Worm (Caenorhabditis elegans) whole organism, L2 larva: ENCODE measurements around the gene rps-24.

Experiments used
- C34F6.9 ChIP-seq: fragments of 150-350 bp; optimal IDR thresholded peaks from 2 replicates; lab custom pipeline; 2014; ENCODE audit warnings: missing biosample characterization, missing genetic modification characterization
- F13H6.1 ChIP-seq: sonication (generic microtip); optimal IDR thresholded peaks from 2 replicates; lab custom pipeline; 2016; ENCODE audit warnings: missing genetic modification characterization, missing compliant biosample characterization
- R02D3.7 ChIP-seq: fragments of 150-350 bp; optimal IDR thresholded peaks from 2 replicates; lab custom pipeline; 2014; ENCODE audit warnings: missing biosample characterization, missing genetic modification characterization
- ZK546.5 ChIP-seq: sonication (generic microtip); optimal IDR thresholded peaks from 2 replicates; lab custom pipeline; 2017; ENCODE audit warnings: missing biosample characterization, missing genetic modification characterization
- alr-1 ChIP-seq: fragments of 150-350 bp; optimal IDR thresholded peaks from 2 replicates; lab custom pipeline; 2014; ENCODE audit warnings: missing biosample characterization, missing genetic modification characterization
- aly-2 ChIP-seq: fragments of 150-350 bp; optimal IDR thresholded peaks from 2 replicates; lab custom pipeline; 2014; ENCODE audit warnings: missing biosample characterization, missing genetic modification characterization
- blmp-1 ChIP-seq: sonication (generic microtip); optimal IDR thresholded peaks from 2 replicates; lab custom pipeline; 2017; ENCODE audit warnings: missing genetic modification characterization, mild to moderate bottlenecking, missing compliant biosample characterization, antibody characterized with exemption, moderate library complexity; ENCODE audit not compliant: insufficient read depth
- ceh-16 ChIP-seq: fragments of 150-350 bp; optimal IDR thresholded peaks from 2 replicates; lab custom pipeline; 2014; ENCODE audit warnings: missing biosample characterization, missing genetic modification characterization
- ceh-82 ChIP-seq: fragments of 150-350 bp; optimal IDR thresholded peaks from 2 replicates; lab custom pipeline; 2014; ENCODE audit warnings: missing biosample characterization, missing genetic modification characterization
- crh-2 ChIP-seq: sonication (generic microtip); optimal IDR thresholded peaks from 2 replicates; lab custom pipeline; 2017; ENCODE audit warnings: missing biosample characterization, missing genetic modification characterization
- dmd-4 ChIP-seq: sonication (generic microtip); optimal IDR thresholded peaks from 2 replicates; lab custom pipeline; 2017; ENCODE audit warnings: missing biosample characterization, missing genetic modification characterization
- egl-27 ChIP-seq: sonication (generic microtip); optimal IDR thresholded peaks from 3 replicates; lab custom pipeline; 2017; ENCODE audit warnings: missing biosample characterization, missing genetic modification reagents, missing genetic modification characterization
- elt-1 ChIP-seq: fragments of 150-350 bp; optimal IDR thresholded peaks from 2 replicates; lab custom pipeline; 2014; ENCODE audit warnings: missing biosample characterization, missing genetic modification characterization
- fos-1 ChIP-seq: fragments of 150-350 bp; optimal IDR thresholded peaks from 2 replicates; lab custom pipeline; 2014; ENCODE audit warnings: missing biosample characterization, missing genetic modification characterization
- lin-13 ChIP-seq: fragments of 150-350 bp; optimal IDR thresholded peaks from 2 replicates; lab custom pipeline; 2014; ENCODE audit warnings: missing biosample characterization, missing genetic modification reagents, missing genetic modification characterization
- lin-39 ChIP-seq: fragments of 150-350 bp; optimal IDR thresholded peaks from 2 replicates; lab custom pipeline; 2014; ENCODE audit warnings: missing biosample characterization, missing genetic modification reagents, missing genetic modification characterization
- lsy-2 ChIP-seq, 2 experiments: fragments of 150-350 bp in 1 of 2; sonication (generic microtip) in 1 of 2; optimal IDR thresholded peaks; 2 replicates each; lab custom pipeline; 2014 to 2017; ENCODE audit warnings: missing biosample characterization in 2 of 2, missing genetic modification characterization in 2 of 2
- mab-5 ChIP-seq: fragments of 150-350 bp; optimal IDR thresholded peaks from 2 replicates; lab custom pipeline; 2014; ENCODE audit warnings: missing biosample characterization, missing genetic modification characterization
- mdl-1 ChIP-seq, 2 experiments: fragments of 150-350 bp in 1 of 2; sonication (generic microtip) in 1 of 2; optimal IDR thresholded peaks; 2 replicates each; lab custom pipeline; 2017; ENCODE audit warnings: missing biosample characterization in 2 of 2, missing genetic modification characterization in 2 of 2
- nhr-10 ChIP-seq: sonication (generic microtip); optimal IDR thresholded peaks from 2 replicates; lab custom pipeline; 2017; ENCODE audit warnings: missing biosample characterization, missing genetic modification characterization
- nhr-11 ChIP-seq: fragments of 150-350 bp; optimal IDR thresholded peaks from 2 replicates; lab custom pipeline; 2014; ENCODE audit warnings: missing biosample characterization, missing genetic modification characterization
- nhr-12 ChIP-seq: fragments of 150-350 bp; optimal IDR thresholded peaks from 2 replicates; lab custom pipeline; 2014; ENCODE audit warnings: missing biosample characterization, missing genetic modification characterization
- nhr-129 ChIP-seq: fragments of 150-350 bp; optimal IDR thresholded peaks from 2 replicates; lab custom pipeline; 2014; ENCODE audit warnings: missing biosample characterization, missing genetic modification characterization
- nhr-21 ChIP-seq: fragments of 150-350 bp; optimal IDR thresholded peaks from 2 replicates; lab custom pipeline; 2014; ENCODE audit warnings: missing biosample characterization, missing genetic modification characterization
- nhr-23 ChIP-seq: fragments of 150-350 bp; optimal IDR thresholded peaks from 2 replicates; lab custom pipeline; 2014; ENCODE audit warnings: missing biosample characterization, missing genetic modification reagents, missing genetic modification characterization
- nhr-237 ChIP-seq: fragments of 150-350 bp; optimal IDR thresholded peaks from 2 replicates; lab custom pipeline; 2014; ENCODE audit warnings: missing biosample characterization, missing genetic modification characterization
- nhr-25 ChIP-seq: fragments of 150-350 bp; sonication (generic microtip); optimal IDR thresholded peaks from 3 replicates; lab custom pipeline; 2014; ENCODE audit warnings: missing biosample characterization, missing genetic modification characterization
- nhr-6 ChIP-seq: fragments of 150-350 bp; optimal IDR thresholded peaks from 2 replicates; lab custom pipeline; 2014; ENCODE audit warnings: missing biosample characterization, missing genetic modification characterization
- nhr-77 ChIP-seq: fragments of 150-350 bp; optimal IDR thresholded peaks from 2 replicates; lab custom pipeline; 2014; ENCODE audit warnings: missing biosample characterization, missing genetic modification characterization
- peb-1 ChIP-seq: fragments of 150-350 bp; optimal IDR thresholded peaks from 2 replicates; lab custom pipeline; 2014; ENCODE audit warnings: missing biosample characterization, missing genetic modification characterization
- sem-4 ChIP-seq: fragments of 150-350 bp; optimal IDR thresholded peaks from 2 replicates; lab custom pipeline; 2014; ENCODE audit warnings: missing biosample characterization, missing genetic modification reagents, missing genetic modification characterization
- skn-1 ChIP-seq: sonication (generic microtip); optimal IDR thresholded peaks from 2 replicates; lab custom pipeline; 2017; ENCODE audit warnings: missing biosample characterization, missing genetic modification characterization
- sma-3 ChIP-seq: sonication (generic microtip); optimal IDR thresholded peaks from 2 replicates; lab custom pipeline; 2016; ENCODE audit warnings: missing genetic modification reagents, missing genetic modification characterization, missing compliant biosample characterization
- sma-9 ChIP-seq, 2 experiments: fragments of 150-350 bp in 1 of 2; sonication (generic microtip) in 1 of 2; optimal IDR thresholded peaks; 2 replicates each; lab custom pipeline; 2014 to 2016; ENCODE audit warnings: missing genetic modification characterization in 2 of 2, mild to moderate bottlenecking in 1 of 2, missing biosample characterization in 1 of 2, missing compliant biosample characterization in 1 of 2, missing genetic modification reagents in 1 of 2, moderate library complexity in 1 of 2
- unc-39 ChIP-seq: fragments of 150-350 bp; optimal IDR thresholded peaks from 2 replicates; lab custom pipeline; 2014; ENCODE audit warnings: missing biosample characterization, missing genetic modification characterization
- unc-55 ChIP-seq: fragments of 150-350 bp; sonication (generic microtip); optimal IDR thresholded peaks from 3 replicates; lab custom pipeline; 2014; ENCODE audit warnings: missing biosample characterization, missing genetic modification reagents, missing genetic modification characterization
- ztf-1 ChIP-seq: fragments of 200-800 bp; sonication (Bioruptor generic); conservative IDR thresholded peaks from 2 replicates; pipeline ENCODE4 v1.3.6; 2022; ENCODE audit warnings: missing genetic modification characterization, missing compliant biosample characterization
- ztf-11 ChIP-seq: sonication (generic microtip); optimal IDR thresholded peaks from 2 replicates; lab custom pipeline; 2017; ENCODE audit warnings: missing biosample characterization, missing genetic modification characterization

Gene rps-24

DNA sequence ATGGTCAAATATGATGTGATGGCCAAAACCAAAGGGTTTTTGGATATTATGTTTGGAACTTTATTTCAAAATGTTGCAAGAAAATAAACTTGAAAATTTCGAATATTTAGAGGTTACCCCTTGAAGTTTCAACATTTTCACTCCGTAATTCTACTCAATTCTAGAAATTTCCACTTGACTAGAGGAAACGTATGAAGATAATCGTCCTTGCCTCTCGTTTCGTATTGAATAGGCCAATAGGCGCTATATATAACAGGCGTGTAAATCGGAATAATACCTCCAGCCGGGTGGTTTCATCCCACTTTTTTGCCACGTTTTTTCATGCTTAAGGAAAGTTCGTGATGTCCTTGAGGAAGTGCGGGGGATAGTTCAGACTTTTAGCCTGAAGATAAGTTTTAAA is 42.4 kb upstream of the rps-24 start:
- TF ChIP-seq skn-1 (tag; lab: Kevin White, UChicago) (no peak), mab-5 (no peak), blmp-1 (tag; lab: Kevin White, UChicago) (no peak), nhr-11 (tag; lab: Kevin White, UChicago) (no peak), ztf-11 (no peak), lin-39 (tag; lab: Kevin White, UChicago) (no peak), sma-9 (GFP tag; optimal IDR thresholded peaks at IDR 0.05; lab: Kevin White, UChicago) (no peak), sma-9 (tag; optimal IDR thresholded peaks at IDR 0.05; lab: Kevin White, UChicago) (no peak), nhr-21 (no peak), unc-39 (tag; lab: Kevin White, UChicago) (no peak), ztf-1 (GFP tag; lab: Robert Waterston, UW) (no peak), sma-3 (GFP tag; lab: Kevin White, UChicago) (no peak)

DNA sequence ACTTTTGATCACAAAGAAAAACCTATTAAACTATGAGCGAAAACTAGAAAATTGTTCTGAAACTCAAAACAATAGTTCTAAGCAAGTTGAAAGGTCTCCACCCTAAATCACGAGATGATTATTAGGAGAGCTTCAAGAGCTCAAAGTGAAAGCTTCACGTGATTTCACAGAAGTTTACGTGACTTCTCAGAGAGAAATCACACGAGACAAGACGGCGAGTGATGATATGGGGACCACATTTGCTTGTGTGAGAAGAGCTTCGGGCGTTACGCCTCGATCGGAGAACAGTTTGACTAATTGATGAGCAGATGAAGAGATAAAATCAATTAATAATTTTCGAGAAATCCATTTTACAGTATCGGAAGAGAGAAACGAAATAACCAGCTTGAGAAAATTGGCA is 20.7 kb upstream of the rps-24 start:
- TF ChIP-seq ZK546.5 (no peak), R02D3.7 (no peak), elt-1 (no peak), egl-27 (no peak), unc-39 (tag; lab: Kevin White, UChicago) (no peak), nhr-129 (peak; percentile 37), nhr-23 (tag; lab: Kevin White, UChicago) (no peak), ceh-82 (tag; lab: Kevin White, UChicago) (no peak), ztf-11 (no peak), C34F6.9 (tag; lab: Kevin White, UChicago) (peak; percentile 28), F13H6.1 (tag; lab: Kevin White, UChicago) (no peak), nhr-77 (tag; lab: Kevin White, UChicago) (no peak)

ce11 chrIV:366406-366805 is 19.3 kb upstream of the rps-24 start:
- TF ChIP-seq fos-1: peak; percentile 11
- TF ChIP-seq nhr-25: peak; percentile 63
- TF ChIP-seq blmp-1 (tag; lab: Kevin White, UChicago): peak; percentile 57
- no peak for TF ChIP-seq alr-1 (tag; lab: Kevin White, UChicago)
- no peak for TF ChIP-seq peb-1
- TF ChIP-seq nhr-6 (tag; lab: Kevin White, UChicago): peak; percentile 1
- no peak for TF ChIP-seq mab-5
- peak; percentile 42 for TF ChIP-seq sma-9 (GFP tag; optimal IDR thresholded peaks at IDR 0.05; lab: Kevin White, UChicago)
- no peak for TF ChIP-seq sma-9 (tag; optimal IDR thresholded peaks at IDR 0.05; lab: Kevin White, UChicago)
- TF ChIP-seq lsy-2 (tag; optimal IDR thresholded peaks at IDR 0.05; lab: Kevin White, UChicago): peak in 1 of 2 experiments; percentile 59
- peak; percentile 74 for TF ChIP-seq crh-2 (tag; lab: Kevin White, UChicago)
- peak; percentile 77 for TF ChIP-seq unc-55
- TF ChIP-seq nhr-129: peak; percentile 67
- no peak for TF ChIP-seq nhr-10
- peak; percentile 76 for TF ChIP-seq C34F6.9 (tag; lab: Kevin White, UChicago)
- TF ChIP-seq lin-13 (GFP tag; lab: Kevin White, UChicago): no peak
- peak; percentile 7 for TF ChIP-seq F13H6.1 (tag; lab: Kevin White, UChicago)

ce11 chrIV:372146-372789 is 13.4 kb upstream of the rps-24 start:
- no peak for TF ChIP-seq ceh-82 (tag; lab: Kevin White, UChicago)
- peak; percentile 74 for TF ChIP-seq unc-55
- TF ChIP-seq unc-39 (tag; lab: Kevin White, UChicago): no peak
- TF ChIP-seq nhr-21: no peak
- no peak for TF ChIP-seq ztf-1 (GFP tag; lab: Robert Waterston, UW)
- no peak for TF ChIP-seq aly-2
- peak; percentile 11 for TF ChIP-seq C34F6.9 (tag; lab: Kevin White, UChicago)
- TF ChIP-seq egl-27: no peak
- no peak for TF ChIP-seq alr-1 (tag; lab: Kevin White, UChicago)
- TF ChIP-seq nhr-12: no peak
- TF ChIP-seq, all 48 proteins: peak for 2

DNA sequence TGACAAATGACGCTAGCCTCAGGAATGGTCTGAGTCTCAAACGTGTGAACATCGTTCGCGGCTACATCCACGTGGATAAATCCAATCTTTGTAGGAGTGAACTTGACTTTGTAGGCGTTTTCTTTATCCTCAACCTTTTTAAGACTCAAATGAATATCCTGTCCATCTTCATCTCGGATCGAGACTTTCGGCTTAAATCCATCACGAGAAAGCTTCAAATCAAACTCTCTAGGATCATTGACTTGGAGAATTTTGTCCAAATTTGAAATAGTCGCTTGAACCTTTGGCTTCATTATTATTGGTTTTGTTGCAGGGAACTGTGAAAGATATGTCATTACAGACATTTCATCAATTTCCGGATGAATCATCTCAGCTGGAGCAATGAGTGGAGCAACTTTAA is 11.7 kb upstream of the rps-24 start:
- no peak for TF ChIP-seq skn-1 (tag; lab: Kevin White, UChicago)
- TF ChIP-seq sem-4 (tag; lab: Kevin White, UChicago): no peak
- TF ChIP-seq R02D3.7: no peak
- no peak for TF ChIP-seq mab-5
- TF ChIP-seq nhr-237 (tag; lab: Kevin White, UChicago): no peak
- TF ChIP-seq unc-39 (tag; lab: Kevin White, UChicago): no peak
- TF ChIP-seq lin-13 (GFP tag; lab: Kevin White, UChicago): no peak
- no peak for TF ChIP-seq dmd-4 (tag; lab: Kevin White, UChicago)
- TF ChIP-seq nhr-6 (tag; lab: Kevin White, UChicago): no peak
- no peak for TF ChIP-seq aly-2
- no peak for TF ChIP-seq ceh-16 (tag; lab: Kevin White, UChicago)
- no peak for TF ChIP-seq ztf-1 (GFP tag; lab: Robert Waterston, UW)
- TF ChIP-seq elt-1: no peak
- TF ChIP-seq ZK546.5: no peak
- TF ChIP-seq mdl-1 (tag; optimal IDR thresholded peaks at IDR 0.05; lab: Kevin White, UChicago): no peak
